Fruit fly (Drosophila melanogaster) whole organism, pupa: ENCODE results near the gene CtBP.

Source experiments
- CG12605 ChIP-seq: fragments of 200-800 bp; sonication (Bioruptor generic); IDR thresholded peaks from 2 replicates; pipeline ENCODE4 v1.3.6; 2022; ENCODE audit warnings: missing biosample characterization, missing genetic modification characterization
- CG13204 ChIP-seq: fragments of 200-800 bp; sonication (Bioruptor generic); optimal IDR thresholded peaks from 2 replicates; lab custom pipeline; 2018; ENCODE audit warnings: missing biosample characterization, mild to moderate bottlenecking, missing genetic modification characterization, moderate library complexity
- CG14655 ChIP-seq: fragments of 200-800 bp; sonication (Bioruptor generic); optimal IDR thresholded peaks from 3 replicates; lab custom pipeline; 2017; ENCODE audit warnings: mild to moderate bottlenecking, missing biosample characterization, missing genetic modification reagents, missing genetic modification characterization
- CG34367 ChIP-seq: fragments of 200-800 bp; sonication (Bioruptor generic); optimal IDR thresholded peaks from 2 replicates; lab custom pipeline; 2018; ENCODE audit warnings: missing biosample characterization, mild to moderate bottlenecking, missing genetic modification characterization
- CG8301 ChIP-seq: fragments of 200-800 bp; sonication (Bioruptor generic); optimal IDR thresholded peaks from 2 replicates; lab custom pipeline; 2018; ENCODE audit warnings: missing biosample characterization, mild to moderate bottlenecking, missing genetic modification characterization
- CG9948 ChIP-seq: fragments of 200-800 bp; sonication (Bioruptor generic); optimal IDR thresholded peaks from 2 replicates; lab custom pipeline; 2018; ENCODE audit warnings: missing biosample characterization, mild to moderate bottlenecking, missing genetic modification characterization, moderate library complexity
- EcR ChIP-seq: fragments of 200-800 bp; sonication (Bioruptor generic); optimal IDR thresholded peaks from 3 replicates; lab custom pipeline; 2019; ENCODE audit warnings: missing biosample characterization, missing genetic modification characterization, mild to moderate bottlenecking, moderate library complexity, missing genetic modification reagents
- Pif1B ChIP-seq: fragments of 200-800 bp; sonication (Bioruptor generic); optimal IDR thresholded peaks from 3 replicates; lab custom pipeline; 2016; ENCODE audit warnings: missing biosample characterization, missing genetic modification characterization
- fd96Ca ChIP-seq: fragments of 200-800 bp; sonication (Bioruptor generic); IDR thresholded peaks from 3 replicates; pipeline ENCODE4 v1.3.6; 2022; ENCODE audit warnings: missing biosample characterization, missing genetic modification characterization
- gl ChIP-seq: fragments of 200-800 bp; sonication (Bioruptor generic); optimal IDR thresholded peaks from 2 replicates; lab custom pipeline; 2018; ENCODE audit warnings: missing biosample characterization, mild to moderate bottlenecking, missing genetic modification characterization

DNA sequence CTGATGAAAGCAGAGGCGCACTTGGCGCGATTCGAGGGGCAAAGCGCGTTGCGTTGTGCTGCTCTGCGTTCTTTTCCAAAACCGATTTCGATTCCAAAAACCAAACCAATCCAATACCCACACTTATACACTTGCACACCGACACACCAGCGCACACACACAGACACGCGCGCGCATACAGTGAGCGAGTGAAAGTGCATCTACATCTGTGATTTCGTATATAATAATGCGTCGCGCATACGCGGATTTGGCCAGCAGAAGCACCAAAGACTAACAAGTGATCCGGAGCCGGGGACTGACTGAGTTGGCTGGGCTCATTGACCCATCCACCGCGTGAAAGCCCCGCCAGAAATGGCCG, 13.2 kb upstream of the CtBP start:
- TF ChIP-seq fd96Ca (GFP tag; lab: Robert Waterston, UW) (no peak), CG12605 (GFP tag; lab: Robert Waterston, UW) (no peak), CG9948 (tag; lab: Kevin White, UChicago) (no peak), Pif1B (GFP tag; lab: Kevin White, UChicago) (no peak), CG34367 (tag; lab: Kevin White, UChicago) (no peak), CG14655 (GFP tag; lab: Kevin White, UChicago) (no peak), gl (tag; lab: Kevin White, UChicago) (no peak), EcR (GFP tag; lab: Kevin White, UChicago) (no peak), CG13204 (no peak), CG8301 (tag; lab: Kevin White, UChicago) (no peak)
